Fruit fly (Drosophila melanogaster) whole organism, pupa: ENCODE data around the gene CG42813.

Experiments
- CG10348 ChIP-seq: fragments of 200-800 bp; sonication (Bioruptor generic); IDR thresholded peaks from 2 replicates; pipeline ENCODE4 v1.3.6; 2022; ENCODE audit warnings: missing biosample characterization, missing genetic modification characterization
- CG12605 ChIP-seq: fragments of 200-800 bp; sonication (Bioruptor generic); IDR thresholded peaks from 2 replicates; pipeline ENCODE4 v1.3.6; 2022; ENCODE audit warnings: missing biosample characterization, missing genetic modification characterization
- CG13204 ChIP-seq: fragments of 200-800 bp; sonication (Bioruptor generic); optimal IDR thresholded peaks from 2 replicates; lab custom pipeline; 2018; ENCODE audit warnings: missing biosample characterization, mild to moderate bottlenecking, missing genetic modification characterization, moderate library complexity
- CG14655 ChIP-seq: fragments of 200-800 bp; sonication (Bioruptor generic); optimal IDR thresholded peaks from 3 replicates; lab custom pipeline; 2017; ENCODE audit warnings: mild to moderate bottlenecking, missing biosample characterization, missing genetic modification reagents, missing genetic modification characterization
- CG15710 ChIP-seq: fragments of 200-800 bp; sonication (Bioruptor generic); optimal IDR thresholded peaks from 2 replicates; lab custom pipeline; 2018; ENCODE audit warnings: missing biosample characterization, mild to moderate bottlenecking, missing genetic modification characterization, moderate library complexity
- CG17806 ChIP-seq: fragments of 200-800 bp; sonication (Bioruptor generic); optimal IDR thresholded peaks from 2 replicates; lab custom pipeline; 2018; ENCODE audit warnings: missing biosample characterization, mild to moderate bottlenecking, missing genetic modification characterization, moderate library complexity
- CG32121 ChIP-seq: fragments of 200-800 bp; sonication (Bioruptor generic); IDR thresholded peaks from 2 replicates; pipeline ENCODE4 v1.3.6; 2022; ENCODE audit warnings: missing biosample characterization, missing genetic modification characterization
- CG34367 ChIP-seq: fragments of 200-800 bp; sonication (Bioruptor generic); optimal IDR thresholded peaks from 2 replicates; lab custom pipeline; 2018; ENCODE audit warnings: missing biosample characterization, mild to moderate bottlenecking, missing genetic modification characterization
- CG4496 ChIP-seq: fragments of 200-800 bp; sonication (Bioruptor generic); IDR thresholded peaks from 3 replicates; pipeline ENCODE4 v1.3.6; 2022; ENCODE audit warnings: missing biosample characterization, missing genetic modification characterization
- CG8159 ChIP-seq: fragments of 200-800 bp; sonication (Bioruptor generic); optimal IDR thresholded peaks from 3 replicates; lab custom pipeline; 2018; ENCODE audit warnings: missing biosample characterization, mild to moderate bottlenecking, missing genetic modification characterization, moderate library complexity
- CG8301 ChIP-seq: fragments of 200-800 bp; sonication (Bioruptor generic); optimal IDR thresholded peaks from 2 replicates; lab custom pipeline; 2018; ENCODE audit warnings: missing biosample characterization, mild to moderate bottlenecking, missing genetic modification characterization
- CG9948 ChIP-seq: fragments of 200-800 bp; sonication (Bioruptor generic); optimal IDR thresholded peaks from 2 replicates; lab custom pipeline; 2018; ENCODE audit warnings: missing biosample characterization, mild to moderate bottlenecking, missing genetic modification characterization, moderate library complexity
- D1 ChIP-seq: fragments of 200-800 bp; sonication (Bioruptor generic); optimal IDR thresholded peaks from 2 replicates; lab custom pipeline; 2018; ENCODE audit warnings: missing biosample characterization, mild to moderate bottlenecking, missing genetic modification characterization, moderate library complexity
- EcR ChIP-seq: fragments of 200-800 bp; sonication (Bioruptor generic); optimal IDR thresholded peaks from 3 replicates; lab custom pipeline; 2019; ENCODE audit warnings: missing biosample characterization, missing genetic modification characterization, mild to moderate bottlenecking, moderate library complexity, missing genetic modification reagents
- Ets98B ChIP-seq: fragments of 200-800 bp; sonication (Bioruptor generic); IDR thresholded peaks from 2 replicates; pipeline ENCODE4 v1.3.6; 2022; ENCODE audit warnings: missing biosample characterization, missing genetic modification characterization
- Pif1A ChIP-seq: fragments of 200-800 bp; sonication (Bioruptor generic); optimal IDR thresholded peaks from 3 replicates; lab custom pipeline; 2016; ENCODE audit warnings: missing biosample characterization, missing genetic modification characterization
- Pif1B ChIP-seq: fragments of 200-800 bp; sonication (Bioruptor generic); optimal IDR thresholded peaks from 3 replicates; lab custom pipeline; 2016; ENCODE audit warnings: missing biosample characterization, missing genetic modification characterization
- Snoo ChIP-seq: fragments of 200-800 bp; sonication (Bioruptor generic); optimal IDR thresholded peaks from 3 replicates; lab custom pipeline; 2017; ENCODE audit warnings: missing biosample characterization, mild to moderate bottlenecking, missing genetic modification characterization, inconsistent platforms
- fd96Ca ChIP-seq: fragments of 200-800 bp; sonication (Bioruptor generic); IDR thresholded peaks from 3 replicates; pipeline ENCODE4 v1.3.6; 2022; ENCODE audit warnings: missing biosample characterization, missing genetic modification characterization
- gl ChIP-seq: fragments of 200-800 bp; sonication (Bioruptor generic); optimal IDR thresholded peaks from 2 replicates; lab custom pipeline; 2018; ENCODE audit warnings: missing biosample characterization, mild to moderate bottlenecking, missing genetic modification characterization
- rn ChIP-seq: fragments of 200-800 bp; sonication (Bioruptor generic); IDR thresholded peaks from 2 replicates; pipeline ENCODE4 v1.3.6; 2022; ENCODE audit warnings: missing biosample characterization, missing genetic modification characterization

CG42813 gene

DNA sequence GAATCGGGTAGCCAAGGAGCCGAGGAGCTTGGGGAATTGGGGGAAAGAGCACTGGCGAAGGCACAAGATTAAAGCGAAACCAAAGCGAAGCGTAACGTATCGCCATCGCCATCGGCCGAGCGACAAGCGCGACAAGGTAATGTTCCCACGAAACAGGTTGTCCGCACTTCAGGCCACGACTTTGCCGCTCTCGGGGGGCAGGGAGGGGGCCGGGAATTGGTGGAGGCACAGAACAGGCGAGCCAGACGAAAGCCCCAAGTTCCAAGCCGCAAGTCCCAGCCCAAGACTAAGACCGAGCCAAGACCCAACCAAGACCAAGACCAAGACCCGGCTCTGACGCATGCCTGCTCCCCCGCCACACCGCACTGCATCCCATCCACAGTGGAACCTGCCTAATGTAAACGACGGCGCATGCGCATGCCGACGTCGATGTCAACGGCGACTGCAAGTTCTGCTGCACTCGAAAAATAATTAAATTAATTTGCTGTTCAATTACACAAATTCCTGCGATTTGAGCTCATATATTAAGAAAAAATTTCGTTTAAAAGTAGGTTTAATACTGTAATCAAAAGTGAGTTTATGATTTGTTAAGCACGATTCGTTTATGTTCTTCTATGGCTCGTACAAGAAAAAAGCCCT is 42.3 kb downstream of the CG42813 start:
- TF ChIP-seq CG15710 (peak; percentile 57), CG32121 (GFP tag; lab: Robert Waterston, UW) (peak; percentile 29; the same call in 1 of the 2 replicates), fd96Ca (GFP tag; lab: Robert Waterston, UW) (peak; percentile 67), CG8159 (tag; lab: Kevin White, UChicago) (peak; percentile 56), CG13204 (peak; percentile 93), Pif1A (peak; percentile 64), CG9948 (peak; percentile 47), EcR (peak; percentile 84), CG10348 (GFP tag; lab: Robert Waterston, UW) (no peak), rn (no peak), CG14655 (peak; percentile 65), Snoo (tag; lab: Kevin White, UChicago) (peak; percentile 61), CG17806 (tag; lab: Kevin White, UChicago) (peak; percentile 55), D1 (tag; lab: Kevin White, UChicago) (no peak), CG4496 (GFP tag; lab: Robert Waterston, UW) (peak; percentile 66; the same call in 2 of the 3 replicates), CG8301 (tag; lab: Kevin White, UChicago) (peak; percentile 34), Pif1B (GFP tag; lab: Kevin White, UChicago) (peak; percentile 39), CG34367 (tag; lab: Kevin White, UChicago) (peak; percentile 12), CG12605 (no peak)

- TF ChIP-seq CG14655 (peak; percentile 83), D1 (tag; lab: Kevin White, UChicago) (no peak), fd96Ca (GFP tag; lab: Robert Waterston, UW) (peak; percentile 72; the same call in 2 of the 3 replicates), rn (peak; percentile 27; the same call in 1 of the 2 replicates), CG8159 (tag; lab: Kevin White, UChicago) (no peak), CG15710 (no peak), Pif1A (peak; percentile 39), gl (tag; lab: Kevin White, UChicago) (no peak), CG4496 (GFP tag; lab: Robert Waterston, UW) (peak; percentile 81), CG12605 (peak; percentile 50; the same call in 1 of the 2 replicates), CG32121 (GFP tag; lab: Robert Waterston, UW) (peak; percentile 71), CG17806 (tag; lab: Kevin White, UChicago) (peak; percentile 23), CG9948 (peak; percentile 22), CG8301 (tag; lab: Kevin White, UChicago) (peak; percentile 83), Pif1B (GFP tag; lab: Kevin White, UChicago) (peak; percentile 49), Ets98B (peak; percentile 80)
These were observed 47.3 kb downstream of the CG42813 start for dm6 chr3R:27181074-27181473.

DNA sequence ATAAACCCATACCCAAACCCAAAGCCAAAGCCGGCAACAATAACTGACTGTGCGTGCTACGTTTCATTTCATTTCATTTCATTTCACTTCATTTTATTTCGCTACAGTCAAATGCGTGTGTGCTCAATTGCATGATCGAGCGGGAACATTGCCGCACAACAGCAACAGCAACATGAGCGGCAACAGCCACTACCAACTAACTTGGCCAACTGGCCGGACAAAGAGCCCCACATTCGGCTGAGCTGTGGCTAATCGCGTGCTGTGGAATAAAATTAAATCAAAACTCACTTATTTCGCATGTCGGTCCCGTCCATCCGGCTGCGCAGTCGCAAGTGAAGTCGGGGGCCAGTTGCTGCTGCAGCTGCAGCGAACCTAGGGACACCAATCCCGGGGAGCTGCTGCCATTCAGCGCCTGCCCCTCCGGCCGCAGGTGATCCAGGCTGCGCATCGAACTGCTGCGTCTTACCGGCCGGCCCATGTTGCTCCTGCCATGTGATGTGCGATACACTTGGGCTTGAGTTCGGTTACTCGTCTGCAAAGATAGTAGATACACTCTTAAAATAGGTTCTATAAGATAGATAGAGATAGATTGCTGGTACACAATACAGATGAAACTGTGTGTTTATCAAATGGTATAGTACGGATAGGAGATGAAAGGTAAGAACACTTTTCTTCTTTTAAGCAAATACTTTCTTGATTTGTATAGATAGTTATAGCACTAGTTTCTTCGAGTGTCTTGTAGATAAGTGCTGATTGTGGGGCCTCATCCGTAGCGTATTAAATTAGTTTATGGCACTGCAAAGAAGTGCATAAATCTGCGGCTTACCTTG is 49.6 kb downstream of the CG42813 start:
- TF ChIP-seq CG8159 (tag; lab: Kevin White, UChicago) (peak; percentile 75), gl (tag; lab: Kevin White, UChicago) (peak; percentile 16), CG15710 (peak; percentile 66), CG34367 (tag; lab: Kevin White, UChicago) (peak; percentile 36), CG8301 (tag; lab: Kevin White, UChicago) (peak; percentile 63), CG4496 (GFP tag; lab: Robert Waterston, UW) (peak; percentile 45; the same call in 1 of the 3 replicates), Snoo (tag; lab: Kevin White, UChicago) (no peak), Ets98B (no peak), Pif1B (GFP tag; lab: Kevin White, UChicago) (no peak), Pif1A (peak; percentile 41), CG13204 (peak; percentile 69), EcR (no peak), CG14655 (peak; percentile 74), CG9948 (peak; percentile 66), CG17806 (tag; lab: Kevin White, UChicago) (peak; percentile 75)

DNA sequence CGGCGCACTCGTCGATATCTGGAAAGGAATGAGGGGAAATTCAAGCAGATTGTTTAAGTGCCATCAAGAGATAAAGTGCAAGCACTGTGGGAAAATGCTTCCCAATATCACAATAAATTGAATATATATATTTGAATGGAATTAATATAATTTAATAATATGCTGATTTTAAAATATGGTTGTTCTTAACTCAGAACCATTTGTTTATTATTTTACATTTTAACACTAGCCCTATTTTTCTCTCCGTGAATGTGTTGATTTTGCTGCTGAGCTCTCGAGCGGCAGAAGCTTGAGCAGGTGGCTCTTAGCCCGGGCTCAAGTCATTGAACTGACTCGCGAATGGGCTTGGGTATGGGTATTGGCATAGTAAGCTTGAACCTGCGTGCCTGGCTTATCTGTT is 50.8 kb downstream of the CG42813 start:
- TF ChIP-seq fd96Ca (GFP tag; lab: Robert Waterston, UW), result no peak
- TF ChIP-seq gl (tag; lab: Kevin White, UChicago), result no peak
- TF ChIP-seq CG8159 (tag; lab: Kevin White, UChicago), result peak; percentile 69
- TF ChIP-seq rn, result no peak
- no peak for TF ChIP-seq CG10348 (GFP tag; lab: Robert Waterston, UW)
- no peak for TF ChIP-seq CG32121 (GFP tag; lab: Robert Waterston, UW)
- TF ChIP-seq CG4496 (GFP tag; lab: Robert Waterston, UW), result 0 out of 3 replicates have a peak, but pooled peaks have one; percentile 40
- TF ChIP-seq CG15710, result peak; percentile 63
- no peak for TF ChIP-seq D1 (tag; lab: Kevin White, UChicago)
- TF ChIP-seq CG14655, result peak; percentile 44
- TF ChIP-seq CG34367 (tag; lab: Kevin White, UChicago), result peak; percentile 63
- TF ChIP-seq Pif1A, result no peak
- TF ChIP-seq Snoo (tag; lab: Kevin White, UChicago), result peak; percentile 2
- peak; percentile 40 for TF ChIP-seq CG13204
- TF ChIP-seq CG8301 (tag; lab: Kevin White, UChicago), result peak; percentile 15
- TF ChIP-seq Ets98B, result no peak
- peak; percentile 84 for TF ChIP-seq EcR
- peak; percentile 55 for TF ChIP-seq CG17806 (tag; lab: Kevin White, UChicago)
- peak; percentile 13 for TF ChIP-seq Pif1B (GFP tag; lab: Kevin White, UChicago)
- TF ChIP-seq CG12605, result 0 out of 2 replicates have a peak, but pooled peaks have one; percentile 28
- TF ChIP-seq CG9948, result peak; percentile 55
